Worm (Caenorhabditis elegans): ENCODE measurements around the gene osm-5.

The osm-5 gene

DNA sequence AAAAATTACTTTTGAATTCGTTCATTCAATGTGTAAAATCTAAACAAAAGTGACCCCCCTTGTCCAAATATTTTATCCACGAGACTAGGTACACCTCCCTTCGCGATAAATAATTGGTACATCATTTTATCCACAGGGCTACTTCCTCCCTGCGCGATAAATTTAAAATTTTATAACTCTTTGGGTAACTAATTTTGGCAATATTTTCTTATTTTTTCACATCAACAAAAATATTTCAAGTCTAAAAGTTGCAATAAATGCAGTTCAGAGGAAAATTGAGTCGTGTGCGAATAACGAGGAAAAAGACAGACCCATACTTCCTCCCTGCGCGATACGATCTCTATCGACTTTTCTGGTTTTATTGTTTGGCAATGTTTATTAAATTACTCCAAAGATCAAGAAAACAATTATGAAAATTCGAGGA is 12.9 kb downstream of the osm-5 start:
- TF ChIP-seq ceh-62 (tag; optimal IDR thresholded peaks at IDR 0.05) = no peak
- TF ChIP-seq zag-1 (tag; optimal IDR thresholded peaks at IDR 0.05) = peak; percentile 94
- peak; percentile 97 for TF ChIP-seq saeg-2 (GFP tag; IDR thresholded peaks at IDR 0.05)
- TF ChIP-seq set-16 (GFP tag; IDR thresholded peaks at IDR 0.05) = no peak
- TF ChIP-seq ceh-82 (tag; optimal IDR thresholded peaks at IDR 0.05) = peak; percentile 60
- peak; percentile 60 for TF ChIP-seq pqm-1 (tag; optimal IDR thresholded peaks at IDR 0.05)
- TF ChIP-seq Y105C5A.15 (GFP tag; IDR thresholded peaks at IDR 0.05) = peak; percentile 82; the same call in 1 of the 2 replicates
- 0 out of 2 replicates have a peak, but pooled peaks have one; percentile 25 for TF ChIP-seq zip-11 (GFP tag; IDR thresholded peaks at IDR 0.05)
- TF ChIP-seq dmd-6 (GFP tag; IDR thresholded peaks at IDR 0.05) = peak; percentile 97
- TF ChIP-seq lin-15B (tag; optimal IDR thresholded peaks at IDR 0.05) = no peak
- TF ChIP-seq mdt-29 (GFP tag; IDR thresholded peaks at IDR 0.05) = peak; percentile 92
- TF ChIP-seq F44E2.7 (GFP tag; IDR thresholded peaks at IDR 0.05) = no peak
- peak; percentile 77 to 86 for TF ChIP-seq hif-1 (tag; optimal IDR thresholded peaks at IDR 0.05)
- TF ChIP-seq nhr-102 (tag; optimal IDR thresholded peaks at IDR 0.05) = peak; percentile 99
- TF ChIP-seq mxl-3 (GFP tag; optimal IDR thresholded peaks at IDR 0.05) = peak; percentile 92
- peak; percentile 90 for TF ChIP-seq nhr-76 (tag; optimal IDR thresholded peaks at IDR 0.05)
- peak; percentile 62 for TF ChIP-seq gei-8 (GFP tag; optimal IDR thresholded peaks at IDR 0.05)
- TF ChIP-seq spr-3 (GFP tag; optimal IDR thresholded peaks at IDR 0.05) = peak; percentile 98
- TF ChIP-seq unc-130 (GFP tag; optimal IDR thresholded peaks at IDR 0.05) = no peak
- peak; percentile 99 for TF ChIP-seq nhr-77 (tag; optimal IDR thresholded peaks at IDR 0.05)
- TF ChIP-seq fkh-10 (GFP tag; optimal IDR thresholded peaks at IDR 0.05) = peak; percentile 99
- peak; percentile 33; the same call in 1 of the 2 replicates for TF ChIP-seq Y48G9A.11 (GFP tag; IDR thresholded peaks at IDR 0.05)
- peak; percentile 79 for TF ChIP-seq attf-4 (tag; optimal IDR thresholded peaks at IDR 0.05)
- peak; percentile 74 for TF ChIP-seq dmd-9 (GFP tag; IDR thresholded peaks at IDR 0.05)
- TF ChIP-seq daf-12 (tag; optimal IDR thresholded peaks at IDR 0.05) = peak; percentile 37
- no peak for TF ChIP-seq snpc-1.2 (GFP tag; IDR thresholded peaks at IDR 0.05)
- peak; percentile 100 for TF ChIP-seq aha-1 (tag)
- TF ChIP-seq egl-27 (tag; optimal IDR thresholded peaks at IDR 0.05) = peak; percentile 100
- TF ChIP-seq ceh-20 (GFP tag; IDR thresholded peaks at IDR 0.05) = peak; percentile 98
- TF ChIP-seq sdz-12 (GFP tag; optimal IDR thresholded peaks at IDR 0.05) = no peak
- TF ChIP-seq dmd-8 (GFP tag; IDR thresholded peaks at IDR 0.05) = peak; percentile 87
- peak; percentile 92 for TF ChIP-seq D1046.2 (GFP tag; IDR thresholded peaks at IDR 0.05)
- 0 out of 2 replicates have a peak, but pooled peaks have one; percentile 66 for TF ChIP-seq nhr-41 (GFP tag; IDR thresholded peaks at IDR 0.05)
- TF ChIP-seq duxl-1 (tag; optimal IDR thresholded peaks at IDR 0.05; ENCODE audit: poor library complexity) = peak; percentile 99
- peak; percentile 54 for TF ChIP-seq F49E8.2 (tag; optimal IDR thresholded peaks at IDR 0.05; ENCODE audit: borderline replicate concordance)
- peak; percentile 97 for TF ChIP-seq ces-1 (GFP tag; optimal IDR thresholded peaks at IDR 0.05)
- peak; percentile 31 to 93; a peak in 3 of 4 replicates for TF ChIP-seq madf-5 (GFP tag; IDR thresholded peaks at IDR 0.05)
- TF ChIP-seq Y75B8A.6 (GFP tag; IDR thresholded peaks at IDR 0.05) = peak; percentile 85
- TF ChIP-seq daf-16 (GFP tag; optimal IDR thresholded peaks at IDR 0.05) = peak; percentile 96 to 99
- TF ChIP-seq daf-16 (tag; optimal IDR thresholded peaks at IDR 0.05) = peak; percentile 97
- TF ChIP-seq mes-2 (tag; optimal IDR thresholded peaks at IDR 0.05; ENCODE audit: poor library complexity, severe bottlenecking) = peak; percentile 98
- TF ChIP-seq zip-2 (tag; optimal IDR thresholded peaks at IDR 0.05) = peak; percentile 97
- TF ChIP-seq spr-1 (tag; optimal IDR thresholded peaks at IDR 0.05) = peak; percentile 98
- TF ChIP-seq zfp-2 (tag; optimal IDR thresholded peaks at IDR 0.05) = peak; percentile 87
- TF ChIP-seq ama-1 (optimal IDR thresholded peaks at IDR 0.05) = no peak
- TF ChIP-seq nhr-42 (GFP tag; IDR thresholded peaks at IDR 0.05) = peak; percentile 99
- TF ChIP-seq skn-1 (tag; optimal IDR thresholded peaks at IDR 0.05) = no peak
- peak; percentile 87 for TF ChIP-seq nhr-25 (tag; optimal IDR thresholded peaks at IDR 0.05; ENCODE audit: borderline replicate concordance, insufficient read depth)
- peak; percentile 90; the same call in 1 of the 2 replicates for TF ChIP-seq tag-97 (GFP tag; IDR thresholded peaks at IDR 0.05)
- TF ChIP-seq hlh-30 (tag; optimal IDR thresholded peaks at IDR 0.05; ENCODE audit: insufficient read depth) = peak; percentile 95
- peak; percentile 99 for TF ChIP-seq F37D6.2 (tag; optimal IDR thresholded peaks at IDR 0.05)
